Worm (Caenorhabditis elegans) whole organism, L2 larva: ENCODE data around the gene dsb-2.

ENCODE experiments used
- C34F6.9 ChIP-seq: fragments of 150-350 bp; optimal IDR thresholded peaks from 2 replicates; lab custom pipeline; 2014; ENCODE audit warnings: missing biosample characterization, missing genetic modification characterization
- ZK546.5 ChIP-seq: sonication (generic microtip); optimal IDR thresholded peaks from 2 replicates; lab custom pipeline; 2017; ENCODE audit warnings: missing biosample characterization, missing genetic modification characterization
- aly-2 ChIP-seq: fragments of 150-350 bp; optimal IDR thresholded peaks from 2 replicates; lab custom pipeline; 2014; ENCODE audit warnings: missing biosample characterization, missing genetic modification characterization
- ama-1 ChIP-seq: fragments of 150-350 bp; optimal IDR thresholded peaks from 2 replicates; lab custom pipeline; 2018; ENCODE audit warnings: inconsistent platforms
- ceh-82 ChIP-seq: fragments of 150-350 bp; optimal IDR thresholded peaks from 2 replicates; lab custom pipeline; 2014; ENCODE audit warnings: missing biosample characterization, missing genetic modification characterization
- dmd-4 ChIP-seq: sonication (generic microtip); optimal IDR thresholded peaks from 2 replicates; lab custom pipeline; 2017; ENCODE audit warnings: missing biosample characterization, missing genetic modification characterization
- elt-1 ChIP-seq: fragments of 150-350 bp; optimal IDR thresholded peaks from 2 replicates; lab custom pipeline; 2014; ENCODE audit warnings: missing biosample characterization, missing genetic modification characterization
- gmeb-1 ChIP-seq: fragments of 150-350 bp; optimal IDR thresholded peaks from 2 replicates; lab custom pipeline; 2014; ENCODE audit warnings: missing biosample characterization, missing genetic modification characterization
- lin-13 ChIP-seq: fragments of 150-350 bp; optimal IDR thresholded peaks from 2 replicates; lab custom pipeline; 2014; ENCODE audit warnings: missing biosample characterization, missing genetic modification reagents, missing genetic modification characterization
- lin-39 ChIP-seq: fragments of 150-350 bp; optimal IDR thresholded peaks from 2 replicates; lab custom pipeline; 2014; ENCODE audit warnings: missing biosample characterization, missing genetic modification reagents, missing genetic modification characterization
- nhr-6 ChIP-seq: fragments of 150-350 bp; optimal IDR thresholded peaks from 2 replicates; lab custom pipeline; 2014; ENCODE audit warnings: missing biosample characterization, missing genetic modification characterization
- nhr-77 ChIP-seq: fragments of 150-350 bp; optimal IDR thresholded peaks from 2 replicates; lab custom pipeline; 2014; ENCODE audit warnings: missing biosample characterization, missing genetic modification characterization
- peb-1 ChIP-seq: fragments of 150-350 bp; optimal IDR thresholded peaks from 2 replicates; lab custom pipeline; 2014; ENCODE audit warnings: missing biosample characterization, missing genetic modification characterization
- ztf-11 ChIP-seq: sonication (generic microtip); optimal IDR thresholded peaks from 2 replicates; lab custom pipeline; 2017; ENCODE audit warnings: missing biosample characterization, missing genetic modification characterization

- no peak for TF ChIP-seq dmd-4 (tag; lab: Kevin White, UChicago)
- no peak for TF ChIP-seq gmeb-1 (tag; lab: Kevin White, UChicago)
- no peak for TF ChIP-seq lin-39
- TF ChIP-seq ama-1 (lab: Kevin White, UChicago) = no peak
- TF ChIP-seq peb-1 (tag; lab: Kevin White, UChicago) = no peak
- TF ChIP-seq ZK546.5 (tag; lab: Kevin White, UChicago) = no peak
- TF ChIP-seq C34F6.9 (tag; lab: Kevin White, UChicago) = no peak
- no peak for TF ChIP-seq ceh-82
- TF ChIP-seq nhr-6 = no peak
- no peak for TF ChIP-seq lin-13 (GFP tag; lab: Kevin White, UChicago)
- TF ChIP-seq ztf-11 (tag; lab: Kevin White, UChicago) = no peak
- TF ChIP-seq elt-1 (tag; lab: Kevin White, UChicago) = no peak
- TF ChIP-seq aly-2 (tag; lab: Kevin White, UChicago) = no peak
- no peak for TF ChIP-seq nhr-77
Observed at ce11 chrII:14427714-14428113, 16.8 kb downstream of the dsb-2 start.
